Worm (Caenorhabditis elegans) whole organism, L1 larva: ENCODE measurements around the gene hsp-110.
A peak's percentile ranks its signal among the peaks of the same experiment; 100 is the strongest.

ENCODE experiments used
- aly-2 ChIP-seq: fragments of 150-350 bp; optimal IDR thresholded peaks from 2 replicates; lab custom pipeline; 2014; ENCODE audit warnings: missing biosample characterization, missing genetic modification characterization
- blmp-1 ChIP-seq: fragments of 150-350 bp; optimal IDR thresholded peaks from 2 replicates; lab custom pipeline; 2014; ENCODE audit warnings: missing biosample characterization, missing genetic modification characterization
- ceh-8 ChIP-seq: fragments of 200-800 bp; sonication (Bioruptor generic); optimal IDR thresholded peaks from 2 replicates; lab custom pipeline; 2018; ENCODE audit warnings: mild to moderate bottlenecking, missing genetic modification characterization, moderate library complexity, missing compliant biosample characterization
- ceh-82 ChIP-seq, 3 experiments: fragments of 150-350 bp in 1 of 3; sonication (generic microtip) in 2 of 3; optimal IDR thresholded peaks; 2 replicates each; lab custom pipeline; 2014 to 2017; ENCODE audit warnings: missing biosample characterization in 3 of 3, missing genetic modification characterization in 3 of 3
- ces-1 ChIP-seq: fragments of 150-350 bp; optimal IDR thresholded peaks from 2 replicates; lab custom pipeline; 2014; ENCODE audit warnings: missing biosample characterization, missing genetic modification reagents, missing genetic modification characterization
- dpl-1 ChIP-seq, 3 experiments: fragments of 150-350 bp in 2 of 3; sonication (generic microtip) in 1 of 3; optimal IDR thresholded peaks; 2 replicates each; lab custom pipeline; 2014 to 2017; ENCODE audit warnings: missing biosample characterization in 3 of 3, missing genetic modification characterization in 3 of 3, missing genetic modification reagents in 3 of 3
- efl-1 ChIP-seq, 4 experiments: fragments of 150-350 bp; optimal IDR thresholded peaks in 3 of 4; peaks in 1 of 4; 1 replicate in 1 of 4; 2 replicates in 3 of 4; lab custom pipeline; 2014; ENCODE audit warnings: missing biosample characterization in 2 of 4, missing genetic modification characterization in 2 of 4, missing genetic modification reagents in 2 of 4
- efl-3 ChIP-seq: fragments of 200-800 bp; sonication (Bioruptor generic); optimal IDR thresholded peaks from 2 replicates; lab custom pipeline; 2018; ENCODE audit warnings: mild to moderate bottlenecking, missing genetic modification characterization, missing compliant biosample characterization
- egl-13 ChIP-seq: sonication (generic microtip); optimal IDR thresholded peaks from 2 replicates; lab custom pipeline; 2016; ENCODE audit warnings: missing genotype, missing genetic modification reagents, missing genetic modification characterization, missing compliant biosample characterization
- elt-2 ChIP-seq: sonication (generic microtip); optimal IDR thresholded peaks from 2 replicates; lab custom pipeline; 2016; ENCODE audit warnings: missing genetic modification characterization, mild to moderate bottlenecking, inconsistent platforms, missing compliant biosample characterization, missing genetic modification reagents
- elt-3 ChIP-seq, 6 experiments: fragments of 150-350 bp in 1 of 6; sonication (generic microtip); optimal IDR thresholded peaks; 2 replicates each; lab custom pipeline; 2017 to 2018; ENCODE audit warnings: missing biosample characterization in 6 of 6, missing genetic modification characterization in 6 of 6, inconsistent platforms in 1 of 6
- fkh-10 ChIP-seq: sonication (generic microtip); optimal IDR thresholded peaks from 2 replicates; lab custom pipeline; 2017; ENCODE audit warnings: missing biosample characterization, missing genetic modification reagents, missing genetic modification characterization
- fkh-8 ChIP-seq: sonication (generic microtip); optimal IDR thresholded peaks from 2 replicates; lab custom pipeline; 2016; ENCODE audit warnings: mild to moderate bottlenecking, missing genetic modification characterization, missing compliant biosample characterization
- fos-1 ChIP-seq: fragments of 150-350 bp; optimal IDR thresholded peaks from 2 replicates; lab custom pipeline; 2014; ENCODE audit warnings: missing biosample characterization, missing genetic modification characterization
- hlh-4 ChIP-seq: sonication (generic microtip); optimal IDR thresholded peaks from 2 replicates; lab custom pipeline; 2016; ENCODE audit warnings: mild to moderate bottlenecking, missing genetic modification characterization, missing compliant biosample characterization
- hpl-2 ChIP-seq: fragments of 150-350 bp; optimal IDR thresholded peaks from 2 replicates; lab custom pipeline; 2014; ENCODE audit warnings: missing biosample characterization, missing genetic modification reagents, missing genetic modification characterization
- isw-1 ChIP-seq: fragments of 200-800 bp; sonication (Bioruptor generic); IDR thresholded peaks from 2 replicates; pipeline ENCODE4 v1.3.6; 2022; ENCODE audit warnings: missing genetic modification characterization, missing compliant biosample characterization
- lin-13 ChIP-seq: fragments of 150-350 bp; optimal IDR thresholded peaks from 2 replicates; lab custom pipeline; 2014; ENCODE audit warnings: missing biosample characterization, missing genetic modification reagents, missing genetic modification characterization
- lin-14 ChIP-seq: fragments of 200-800 bp; sonication (Bioruptor generic); optimal IDR thresholded peaks from 2 replicates; lab custom pipeline; 2018; ENCODE audit warnings: mild to moderate bottlenecking, missing genetic modification characterization, moderate library complexity, missing compliant biosample characterization
- lin-15B ChIP-seq: fragments of 150-350 bp; sonication (generic microtip); optimal IDR thresholded peaks from 3 replicates; lab custom pipeline; 2014; ENCODE audit warnings: missing biosample characterization, missing genetic modification characterization
- lin-35 ChIP-seq, 2 experiments: fragments of 150-350 bp; optimal IDR thresholded peaks; 2 replicates each; lab custom pipeline; 2014; ENCODE audit warnings: missing biosample characterization in 2 of 2, missing genetic modification characterization in 2 of 2, missing genetic modification reagents in 2 of 2
- lin-39 ChIP-seq: fragments of 150-350 bp; optimal IDR thresholded peaks from 2 replicates; lab custom pipeline; 2014; ENCODE audit warnings: missing biosample characterization, missing genetic modification reagents, missing genetic modification characterization
- lir-3 ChIP-seq: sonication (generic microtip); optimal IDR thresholded peaks from 2 replicates; lab custom pipeline; 2016; ENCODE audit warnings: mild to moderate bottlenecking, missing genetic modification characterization, moderate library complexity, missing compliant biosample characterization; ENCODE audit not compliant: poor library complexity
- lsy-2 ChIP-seq, 2 experiments: fragments of 150-350 bp; optimal IDR thresholded peaks; 2 replicates each; lab custom pipeline; 2014; ENCODE audit warnings: missing biosample characterization in 2 of 2, missing genetic modification characterization in 2 of 2
- mab-9 ChIP-seq: fragments of 200-800 bp; sonication (Bioruptor generic); IDR thresholded peaks from 2 replicates; pipeline ENCODE4 v1.3.6; 2022; ENCODE audit warnings: missing genetic modification reagents, missing genetic modification characterization, missing compliant biosample characterization
- mep-1 ChIP-seq: fragments of 150-350 bp; optimal IDR thresholded peaks from 2 replicates; lab custom pipeline; 2014; ENCODE audit warnings: missing biosample characterization, missing genetic modification characterization
- nhr-11 ChIP-seq: fragments of 150-350 bp; optimal IDR thresholded peaks from 2 replicates; lab custom pipeline; 2014; ENCODE audit warnings: missing biosample characterization, missing genetic modification characterization
- nhr-12 ChIP-seq: sonication (generic microtip); optimal IDR thresholded peaks from 2 replicates; lab custom pipeline; 2017; ENCODE audit warnings: missing biosample characterization, missing genetic modification characterization
- nhr-19 ChIP-seq: fragments of 200-800 bp; sonication (Bioruptor generic); conservative IDR thresholded peaks from 2 replicates; pipeline ENCODE4 v1.3.6; 2022; ENCODE audit warnings: missing genetic modification characterization, missing compliant biosample characterization
- nhr-237 ChIP-seq: fragments of 150-350 bp; optimal IDR thresholded peaks from 2 replicates; lab custom pipeline; 2014; ENCODE audit warnings: missing biosample characterization, missing genetic modification characterization
- nhr-47 ChIP-seq: sonication (generic microtip); optimal IDR thresholded peaks from 2 replicates; lab custom pipeline; 2016; ENCODE audit warnings: mild to moderate bottlenecking, missing genetic modification characterization, moderate library complexity, missing compliant biosample characterization
- nhr-71 ChIP-seq: sonication (generic microtip); optimal IDR thresholded peaks from 2 replicates; lab custom pipeline; 2016; ENCODE audit warnings: mild to moderate bottlenecking, missing genetic modification characterization, moderate library complexity, missing compliant biosample characterization
- nhr-85 ChIP-seq: sonication (generic microtip); peaks from one replicate; lab custom pipeline; 2016; ENCODE audit warnings: missing genetic modification characterization, inconsistent platforms, missing compliant biosample characterization
- nhr-90 ChIP-seq: sonication (generic microtip); optimal IDR thresholded peaks from 2 replicates; lab custom pipeline; 2016; ENCODE audit warnings: mild to moderate bottlenecking, missing genetic modification characterization, missing compliant biosample characterization; ENCODE audit not compliant: poor library complexity
- rnt-1 ChIP-seq: sonication (generic microtip); optimal IDR thresholded peaks from 2 replicates; lab custom pipeline; 2016; ENCODE audit warnings: mild to moderate bottlenecking, missing genetic modification characterization, moderate library complexity, missing compliant biosample characterization
- swsn-7 ChIP-seq: sonication (generic microtip); optimal IDR thresholded peaks from 2 replicates; lab custom pipeline; 2016; ENCODE audit warnings: missing genetic modification characterization, missing compliant biosample characterization
- unc-62 ChIP-seq: fragments of 150-350 bp; optimal IDR thresholded peaks from 2 replicates; lab custom pipeline; 2014; ENCODE audit warnings: missing biosample characterization, missing genetic modification reagents, missing genetic modification characterization
- unc-86 ChIP-seq: sonication (generic microtip); optimal IDR thresholded peaks from 2 replicates; lab custom pipeline; 2016; ENCODE audit warnings: missing genetic modification characterization, missing compliant biosample characterization
- vab-15 ChIP-seq: sonication (generic microtip); optimal IDR thresholded peaks from 2 replicates; lab custom pipeline; 2017; ENCODE audit warnings: missing genotype, mild to moderate bottlenecking, missing genetic modification characterization, missing compliant biosample characterization
- zag-1 ChIP-seq: fragments of 150-350 bp; optimal IDR thresholded peaks from 2 replicates; lab custom pipeline; 2014; ENCODE audit warnings: missing biosample characterization, missing genetic modification characterization

hsp-110 gene

DNA sequence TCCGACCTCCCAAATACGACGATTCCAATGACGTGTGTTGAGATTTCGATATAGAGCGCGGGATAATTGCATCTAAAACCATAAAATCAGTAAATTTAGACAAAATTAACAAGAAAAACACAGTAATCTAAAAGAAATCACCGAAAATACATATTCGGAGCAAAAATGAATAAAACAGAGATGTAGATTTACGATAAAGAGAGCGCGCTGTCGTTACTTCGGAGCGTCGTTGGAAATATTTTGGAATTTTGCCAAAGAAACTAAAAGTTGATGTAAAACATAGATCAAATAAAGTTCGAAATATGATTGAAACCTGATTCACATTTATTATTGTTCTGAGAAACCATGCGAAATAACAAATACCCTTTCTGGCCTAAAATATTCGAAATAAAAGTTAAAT, 14.6 kb downstream of the hsp-110 start, which contains the start of gene ZK1236.5 (continued):
- TF ChIP-seq vab-15 (tag; lab: Kevin White, UChicago) (no peak), aly-2 (tag; lab: Kevin White, UChicago) (peak; percentile 49), isw-1 (0 out of 2 replicates have a peak, but pooled peaks have one; percentile 13), elt-3 (tag; optimal IDR thresholded peaks at IDR 0.05; lab: Kevin White, UChicago) (no peak), lin-13 (GFP tag; lab: Kevin White, UChicago) (no peak)

DNA sequence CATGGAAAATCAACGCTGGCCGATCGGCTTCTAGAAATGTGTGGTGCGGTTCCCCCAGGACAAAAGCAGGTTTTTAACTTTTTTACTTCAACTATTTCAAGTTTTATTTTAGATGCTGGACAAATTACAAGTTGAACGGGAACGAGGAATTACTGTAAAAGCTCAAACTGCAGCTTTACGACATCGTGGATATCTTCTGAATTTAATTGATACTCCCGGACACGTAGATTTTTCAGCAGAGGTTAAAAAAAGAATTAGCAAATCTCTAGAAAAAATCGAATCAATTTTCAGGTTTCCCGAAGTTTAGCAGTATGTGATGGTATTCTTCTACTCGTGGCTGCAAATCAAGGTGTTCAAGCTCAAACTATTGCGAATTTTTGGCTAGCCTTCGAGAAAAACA, 17.2 kb downstream of the hsp-110 start:
- TF ChIP-seq efl-1 (optimal IDR thresholded peaks at IDR 0.05; lab: Kevin White, UChicago) (no peak), efl-1 (GFP tag; optimal IDR thresholded peaks at IDR 0.05 in 1 of 2; lab: Kevin White, UChicago) (peak in 1 of 2 experiments; percentile 91), nhr-19 (no peak)

ce11 chrIII:8429035-8429434, 17.7 kb downstream of the hsp-110 start, which contains the start of gene ZK1236.1:
TSS of gene ZK1236.1 (plus strand) at chrIII:8429297.
- TF ChIP-seq nhr-90 (tag; lab: Kevin White, UChicago) = no peak
- peak in 1 of 3 experiments; percentile 6 for TF ChIP-seq dpl-1 (GFP tag; optimal IDR thresholded peaks at IDR 0.05; lab: Kevin White, UChicago)
- TF ChIP-seq lin-35 (GFP tag; optimal IDR thresholded peaks at IDR 0.05; lab: Kevin White, UChicago) = peak in 1 of 2 experiments; percentile 10
- TF ChIP-seq, all 84 proteins: peak for 2

DNA sequence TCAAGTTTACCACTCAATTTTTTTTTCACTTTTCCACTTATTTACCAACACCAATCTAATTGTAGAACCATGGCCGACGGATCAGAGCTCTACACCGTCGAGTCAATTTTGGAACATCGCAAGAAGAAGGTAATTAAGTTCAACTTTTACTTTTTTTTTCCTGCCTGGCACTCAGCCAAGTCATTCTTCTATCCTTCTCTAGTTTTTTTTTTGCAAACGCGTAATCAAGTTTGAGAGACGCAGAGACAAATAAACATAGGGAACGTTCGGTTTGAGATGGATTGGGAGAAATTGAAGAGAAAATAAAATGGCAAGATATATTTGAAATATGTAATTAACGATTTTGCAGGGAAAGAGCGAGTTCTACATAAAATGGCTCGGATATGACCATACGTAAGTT, 20.4 kb downstream of the hsp-110 start, which contains the start of gene cec-1:
Gene cec-1, plus strand, starts transcription at position 63 of the 400 bp plus-strand sequence.
- TF ChIP-seq nhr-19 (no peak), ceh-82 (tag; optimal IDR thresholded peaks at IDR 0.05; lab: Kevin White, UChicago) (no peak), zag-1 (tag; lab: Kevin White, UChicago) (no peak), elt-2 (tag; lab: Kevin White, UChicago) (no peak), lir-3 (no peak), lin-13 (GFP tag; lab: Kevin White, UChicago) (peak; percentile 23), efl-3 (GFP tag; lab: Kevin White, UChicago) (no peak), fos-1 (tag; lab: Kevin White, UChicago) (no peak), fkh-8 (tag; lab: Kevin White, UChicago) (no peak), rnt-1 (tag; lab: Kevin White, UChicago) (no peak), lsy-2 (tag; optimal IDR thresholded peaks at IDR 0.05; lab: Kevin White, UChicago) (peak in 1 of 2 experiments; percentile 26), ceh-8 (GFP tag; lab: Kevin White, UChicago) (no peak), nhr-11 (tag; lab: Kevin White, UChicago) (no peak), nhr-85 (tag; lab: Kevin White, UChicago) (peak; percentile 42), swsn-7 (tag; lab: Kevin White, UChicago) (no peak), nhr-237 (tag; lab: Kevin White, UChicago) (no peak), ces-1 (GFP tag; lab: Kevin White, UChicago) (no peak), blmp-1 (tag; lab: Kevin White, UChicago) (peak; percentile 87), hpl-2 (GFP tag; lab: Kevin White, UChicago) (no peak), elt-3 (tag; optimal IDR thresholded peaks at IDR 0.05; lab: Kevin White, UChicago) (peak in 1 of 6 experiments; percentile 7), nhr-71 (no peak), hlh-4 (no peak), nhr-47 (tag; lab: Kevin White, UChicago) (no peak), fkh-10 (no peak), lin-39 (tag; lab: Kevin White, UChicago) (no peak), lin-15B (no peak), aly-2 (tag; lab: Kevin White, UChicago) (no peak), nhr-12 (tag; lab: Kevin White, UChicago) (no peak), lin-14 (GFP tag; lab: Kevin White, UChicago) (peak; percentile 63), mab-9 (GFP tag; lab: Robert Waterston, UW) (no peak), egl-13 (tag; lab: Kevin White, UChicago) (no peak), unc-86 (tag; lab: Kevin White, UChicago) (no peak), unc-62 (no peak), mep-1 (peak; percentile 11)
